Worm (Caenorhabditis elegans) whole organism, L3 larva: ENCODE data around the gene mua-6.

Experiments
- R02D3.7 ChIP-seq: fragments of 150-350 bp; optimal IDR thresholded peaks from 2 replicates; lab custom pipeline; 2014; ENCODE audit warnings: missing biosample characterization, missing genetic modification characterization
- ZK546.5 ChIP-seq: sonication (generic microtip); optimal IDR thresholded peaks from 2 replicates; lab custom pipeline; 2017; ENCODE audit warnings: missing biosample characterization, missing genetic modification characterization
- ama-1 ChIP-seq: fragments of 150-350 bp; optimal IDR thresholded peaks from 2 replicates; lab custom pipeline; 2018
- ceh-28 ChIP-seq: fragments of 150-350 bp; optimal IDR thresholded peaks from 2 replicates; lab custom pipeline; 2014; ENCODE audit warnings: missing biosample characterization, missing genetic modification reagents, missing genetic modification characterization
- ceh-82 ChIP-seq: fragments of 150-350 bp; optimal IDR thresholded peaks from 2 replicates; lab custom pipeline; 2014; ENCODE audit warnings: missing biosample characterization, missing genetic modification characterization
- daf-12 ChIP-seq: fragments of 150-350 bp; optimal IDR thresholded peaks from 2 replicates; lab custom pipeline; 2014; ENCODE audit warnings: missing biosample characterization, missing genetic modification reagents, missing genetic modification characterization
- egl-27 ChIP-seq: sonication (generic microtip); optimal IDR thresholded peaks from 4 replicates; lab custom pipeline; 2017; ENCODE audit warnings: missing biosample characterization, missing genetic modification reagents, missing genetic modification characterization
- egl-5 ChIP-seq: fragments of 150-350 bp; optimal IDR thresholded peaks from 2 replicates; lab custom pipeline; 2017; ENCODE audit warnings: missing biosample characterization, missing genetic modification reagents, missing genetic modification characterization, inconsistent platforms
- elt-2 ChIP-seq: sonication (generic microtip); optimal IDR thresholded peaks from 2 replicates; lab custom pipeline; 2016; ENCODE audit warnings: missing genetic modification reagents, mild to moderate bottlenecking, missing genetic modification characterization, missing compliant biosample characterization
- elt-3 ChIP-seq, 3 experiments: fragments of 150-350 bp in 1 of 3; sonication (generic microtip) in 2 of 3; optimal IDR thresholded peaks; 2 replicates in 2 of 3; 4 replicates in 1 of 3; lab custom pipeline; 2014 to 2017; ENCODE audit warnings: missing biosample characterization in 3 of 3, missing genetic modification characterization in 3 of 3
- eor-1 ChIP-seq, 2 experiments: fragments of 150-350 bp; optimal IDR thresholded peaks; 2 replicates each; lab custom pipeline; 2014 to 2018; ENCODE audit warnings: missing biosample characterization in 2 of 2, missing genetic modification characterization in 2 of 2
- fkh-2 ChIP-seq: fragments of 150-350 bp; optimal IDR thresholded peaks from 2 replicates; lab custom pipeline; 2014; ENCODE audit warnings: missing biosample characterization, missing genetic modification reagents, missing genetic modification characterization
- fos-1 ChIP-seq: fragments of 150-350 bp; optimal IDR thresholded peaks from 2 replicates; lab custom pipeline; 2014; ENCODE audit warnings: missing biosample characterization, missing genetic modification characterization
- hmg-11 ChIP-seq: sonication (generic microtip); optimal IDR thresholded peaks from 2 replicates; lab custom pipeline; 2016; ENCODE audit warnings: missing genetic modification characterization, missing compliant biosample characterization
- jun-1 ChIP-seq: fragments of 150-350 bp; optimal IDR thresholded peaks from 2 replicates; lab custom pipeline; 2014; ENCODE audit warnings: missing biosample characterization, missing genetic modification reagents, missing genetic modification characterization
- lin-15B ChIP-seq: fragments of 150-350 bp; optimal IDR thresholded peaks from 2 replicates; lab custom pipeline; 2014; ENCODE audit warnings: missing biosample characterization, missing genetic modification characterization
- lin-39 ChIP-seq: fragments of 150-350 bp; optimal IDR thresholded peaks from 2 replicates; lab custom pipeline; 2018; ENCODE audit warnings: missing biosample characterization, missing genetic modification reagents, missing genetic modification characterization
- lsy-12 ChIP-seq: sonication (generic microtip); optimal IDR thresholded peaks from 2 replicates; lab custom pipeline; 2016; ENCODE audit warnings: mild to moderate bottlenecking, missing genetic modification characterization, missing compliant biosample characterization
- mdl-1 ChIP-seq: fragments of 150-350 bp; optimal IDR thresholded peaks from 2 replicates; lab custom pipeline; 2014; ENCODE audit warnings: missing biosample characterization, missing genetic modification characterization
- nfya-1 ChIP-seq: sonication (generic microtip); optimal IDR thresholded peaks from 2 replicates; lab custom pipeline; 2017; ENCODE audit warnings: missing genetic modification characterization, mild to moderate bottlenecking, missing compliant biosample characterization, antibody characterized with exemption, moderate library complexity; ENCODE audit not compliant: insufficient read depth
- nhr-11 ChIP-seq: fragments of 150-350 bp; optimal IDR thresholded peaks from 2 replicates; lab custom pipeline; 2014; ENCODE audit warnings: missing biosample characterization, missing genetic modification characterization
- nhr-12 ChIP-seq: fragments of 150-350 bp; optimal IDR thresholded peaks from 2 replicates; lab custom pipeline; 2014; ENCODE audit warnings: missing biosample characterization, missing genetic modification characterization
- nhr-23 ChIP-seq: fragments of 150-350 bp; optimal IDR thresholded peaks from 2 replicates; lab custom pipeline; 2014; ENCODE audit warnings: missing biosample characterization, missing genetic modification reagents, missing genetic modification characterization
- nhr-237 ChIP-seq: fragments of 150-350 bp; optimal IDR thresholded peaks from 2 replicates; lab custom pipeline; 2014; ENCODE audit warnings: missing biosample characterization, missing genetic modification characterization
- nhr-25 ChIP-seq: sonication (generic microtip); optimal IDR thresholded peaks from 2 replicates; lab custom pipeline; 2017; ENCODE audit warnings: missing biosample characterization, missing genetic modification characterization
- nhr-28 ChIP-seq: fragments of 150-350 bp; optimal IDR thresholded peaks from 2 replicates; lab custom pipeline; 2014; ENCODE audit warnings: missing biosample characterization, missing genetic modification characterization
- nhr-43 ChIP-seq: sonication (generic microtip); optimal IDR thresholded peaks from 2 replicates; lab custom pipeline; 2016; ENCODE audit warnings: mild to moderate bottlenecking, missing genetic modification characterization, missing compliant biosample characterization; ENCODE audit not compliant: poor library complexity, severe bottlenecking
- nhr-67 ChIP-seq: fragments of 150-350 bp; optimal IDR thresholded peaks from 2 replicates; lab custom pipeline; 2014; ENCODE audit warnings: missing biosample characterization, missing genetic modification characterization
- nhr-76 ChIP-seq: fragments of 150-350 bp; sonication (generic microtip); optimal IDR thresholded peaks from 5 replicates; lab custom pipeline; 2014; ENCODE audit warnings: missing biosample characterization, missing genetic modification characterization
- nhr-77 ChIP-seq: fragments of 150-350 bp; optimal IDR thresholded peaks from 2 replicates; lab custom pipeline; 2014; ENCODE audit warnings: missing biosample characterization, missing genetic modification characterization
- pha-4 ChIP-seq: fragments of 150-350 bp; optimal IDR thresholded peaks from 2 replicates; lab custom pipeline; 2014; ENCODE audit warnings: missing biosample characterization, missing genetic modification reagents, missing genetic modification characterization
- pqm-1 ChIP-seq: fragments of 150-350 bp; optimal IDR thresholded peaks from 2 replicates; lab custom pipeline; 2017; ENCODE audit warnings: missing biosample characterization, missing genetic modification characterization, inconsistent platforms
- skn-1 ChIP-seq: fragments of 150-350 bp; optimal IDR thresholded peaks from 2 replicates; lab custom pipeline; 2014; ENCODE audit warnings: missing biosample characterization, missing genetic modification characterization
- snpc-4 ChIP-seq: fragments of 150-350 bp; optimal IDR thresholded peaks from 2 replicates; lab custom pipeline; 2014; ENCODE audit warnings: missing biosample characterization, missing genetic modification characterization
- tbx-2 ChIP-seq: sonication (generic microtip); optimal IDR thresholded peaks from 2 replicates; lab custom pipeline; 2016; ENCODE audit warnings: mild to moderate bottlenecking, missing genetic modification characterization, missing compliant biosample characterization
- unc-62 ChIP-seq: fragments of 150-350 bp; sonication (generic microtip); optimal IDR thresholded peaks from 4 replicates; lab custom pipeline; 2014; ENCODE audit warnings: missing biosample characterization, missing genetic modification reagents, missing genetic modification characterization
- zag-1 ChIP-seq: fragments of 150-350 bp; optimal IDR thresholded peaks from 2 replicates; lab custom pipeline; 2014; ENCODE audit warnings: missing biosample characterization, missing genetic modification characterization
- ztf-4 ChIP-seq: fragments of 150-350 bp; optimal IDR thresholded peaks from 2 replicates; lab custom pipeline; 2014; ENCODE audit warnings: missing biosample characterization, missing genetic modification characterization

Gene mua-6

DNA sequence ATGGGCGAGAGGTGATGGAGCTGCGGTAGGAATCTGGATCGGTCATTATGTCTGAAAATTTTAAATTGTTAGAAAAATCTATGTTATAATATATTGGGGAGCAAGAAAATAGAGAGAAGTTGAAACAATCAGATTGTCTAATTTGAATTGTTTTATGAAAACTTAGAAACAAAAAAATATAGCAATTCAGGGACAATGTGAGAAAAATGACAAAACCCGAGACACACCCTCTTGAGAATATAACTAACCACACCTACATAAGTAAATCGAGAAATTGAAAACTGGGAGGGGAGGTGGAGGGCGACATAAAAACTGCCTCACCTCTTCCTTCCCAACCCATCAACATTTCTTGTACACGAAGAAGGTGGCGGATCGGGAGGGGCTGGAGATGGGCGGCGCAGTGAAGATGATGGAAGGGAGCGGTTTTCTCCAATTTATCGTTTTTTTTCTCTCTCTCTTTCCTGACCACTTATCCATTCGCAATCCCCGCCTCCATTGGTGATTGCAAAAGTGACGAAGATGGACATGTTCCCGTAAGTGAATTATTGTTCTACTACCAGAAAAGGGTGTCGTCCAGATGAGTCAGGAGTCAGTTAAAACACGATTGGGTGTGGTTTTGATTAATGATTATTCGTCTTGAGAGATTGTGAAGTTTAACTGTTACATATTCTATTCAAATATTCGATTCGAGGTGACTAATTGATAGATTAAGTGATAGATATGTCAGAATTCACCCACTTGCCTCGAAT is at the start of gene mua-6:
TSS of gene mua-6 (minus strand) at position 51 of the 749 bp plus-strand sequence.
- TF ChIP-seq zag-1 (tag; lab: Kevin White, UChicago), result no peak
- TF ChIP-seq nhr-43, result peak; percentile 3

DNA sequence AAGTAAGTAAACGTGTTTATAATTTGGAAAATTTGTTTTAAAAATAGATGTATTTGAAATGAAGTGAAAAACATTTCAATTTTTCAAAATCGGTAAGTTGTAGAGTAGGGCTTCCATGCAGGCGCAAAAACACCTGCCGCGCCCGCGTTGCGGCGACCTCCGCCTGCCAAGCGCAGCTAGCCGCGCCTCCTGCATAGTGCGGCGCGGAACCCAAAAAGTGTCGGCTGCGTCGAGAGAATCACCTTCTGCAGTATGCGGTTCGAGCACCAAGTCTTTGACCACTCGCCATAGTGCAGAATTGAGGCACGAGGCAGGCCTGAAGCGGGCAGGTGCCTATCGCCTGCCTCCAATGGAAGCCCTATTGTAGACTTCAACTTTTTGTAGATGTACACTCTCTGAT is 44.2 kb upstream of the mua-6 start:
- no peak for TF ChIP-seq eor-1 (tag; optimal IDR thresholded peaks at IDR 0.05; lab: Kevin White, UChicago)
- TF ChIP-seq snpc-4 (tag; lab: Kevin White, UChicago), result peak; percentile 23

- TF ChIP-seq nhr-237 (tag; lab: Kevin White, UChicago), result no peak
- TF ChIP-seq mdl-1 (tag; lab: Kevin White, UChicago), result no peak
- no peak for TF ChIP-seq pqm-1 (tag; lab: Kevin White, UChicago)
- no peak for TF ChIP-seq ztf-4 (tag; lab: Kevin White, UChicago)
- TF ChIP-seq elt-2 (tag; lab: Kevin White, UChicago), result no peak
- TF ChIP-seq tbx-2, result no peak
- no peak for TF ChIP-seq nhr-23 (tag; lab: Kevin White, UChicago)
- no peak for TF ChIP-seq egl-5 (tag; lab: Kevin White, UChicago)
- no peak for TF ChIP-seq elt-3 (tag; optimal IDR thresholded peaks at IDR 0.05; lab: Kevin White, UChicago)
- TF ChIP-seq nhr-43, result no peak
- no peak for TF ChIP-seq fos-1
- no peak for TF ChIP-seq lsy-12 (tag; lab: Kevin White, UChicago)
- TF ChIP-seq nhr-28, result no peak
- no peak for TF ChIP-seq fkh-2
- no peak for TF ChIP-seq daf-12
- TF ChIP-seq pha-4 (tag; lab: Kevin White, UChicago), result no peak
- TF ChIP-seq nhr-67, result no peak
- no peak for TF ChIP-seq nhr-12
- TF ChIP-seq, all 47 proteins: peak for 0
These were observed 40.7 kb upstream of the mua-6 start, which contains the start of gene twk-22 for ce11 chrX:16306164-16306563. Gene twk-22 (plus strand): TSS chrX:16306464.

- TF ChIP-seq elt-2 (tag; lab: Kevin White, UChicago) (peak; percentile 43), pqm-1 (tag; lab: Kevin White, UChicago) (peak; percentile 21), nhr-23 (tag; lab: Kevin White, UChicago) (peak; percentile 4), nhr-25 (tag; lab: Kevin White, UChicago) (peak; percentile 14), jun-1 (tag; lab: Kevin White, UChicago) (no peak)
- TF ChIP-seq, all 47 proteins: peak for 4
These were observed 34.9 kb upstream of the mua-6 start for ce11 chrX:16300422-16300821.

DNA sequence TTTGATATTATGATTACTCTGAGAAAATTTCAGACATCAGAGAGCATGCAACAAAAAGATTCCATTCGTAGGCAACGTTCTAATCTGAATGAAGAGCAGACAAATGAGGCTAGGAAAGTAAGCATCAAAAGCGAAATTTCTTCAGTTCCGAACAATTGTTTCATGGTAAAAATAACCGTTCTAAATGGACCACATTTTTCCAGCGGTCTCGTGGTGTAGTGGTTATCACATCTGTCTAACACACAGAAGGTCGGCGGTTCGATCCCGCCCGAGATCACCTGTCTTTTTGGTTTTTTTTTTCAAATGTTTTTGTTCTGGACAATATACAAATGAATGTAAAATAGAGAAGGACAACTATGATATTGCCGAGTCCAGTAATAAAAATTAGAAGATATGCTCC is 34.4 kb upstream of the mua-6 start, which contains the start of gene twk-21:
TSS of gene twk-21 (plus strand) at position 34 of the 400 bp plus-strand sequence.
- TF ChIP-seq ZK546.5 (tag; lab: Kevin White, UChicago) (no peak), lin-15B (tag; lab: Kevin White, UChicago) (no peak), lin-39 (tag; lab: Kevin White, UChicago) (no peak), fos-1 (no peak), ama-1 (lab: Kevin White, UChicago) (no peak), jun-1 (tag; lab: Kevin White, UChicago) (no peak), unc-62 (GFP tag; lab: Kevin White, UChicago) (no peak)

- TF ChIP-seq elt-2 (tag; lab: Kevin White, UChicago) (peak; percentile 19), nhr-43 (peak; percentile 6)
These were observed 33.7 kb upstream of the mua-6 start for ce11 chrX:16299217-16299616.

- TF ChIP-seq egl-5 (tag; lab: Kevin White, UChicago) (no peak), R02D3.7 (tag; lab: Kevin White, UChicago) (no peak), nhr-237 (tag; lab: Kevin White, UChicago) (no peak), jun-1 (tag; lab: Kevin White, UChicago) (no peak), nhr-77 (no peak), skn-1 (tag; lab: Kevin White, UChicago) (no peak), zag-1 (tag; lab: Kevin White, UChicago) (no peak), ceh-82 (no peak), tbx-2 (peak; percentile 52), nhr-43 (peak; percentile 65), ztf-4 (tag; lab: Kevin White, UChicago) (peak; percentile 39), lsy-12 (tag; lab: Kevin White, UChicago) (peak; percentile 46), elt-2 (tag; lab: Kevin White, UChicago) (peak; percentile 12), snpc-4 (tag; lab: Kevin White, UChicago) (peak; percentile 26), ceh-28 (tag; lab: Kevin White, UChicago) (no peak), nhr-76 (tag; lab: Kevin White, UChicago) (no peak), lin-39 (tag; lab: Kevin White, UChicago) (peak; percentile 49), nhr-12 (no peak), egl-27 (tag; lab: Kevin White, UChicago) (no peak), nfya-1 (tag; lab: Kevin White, UChicago) (peak; percentile 34), nhr-28 (no peak), nhr-11 (tag; lab: Kevin White, UChicago) (no peak), nhr-67 (no peak), hmg-11 (tag; lab: Kevin White, UChicago) (peak; percentile 92)
These were observed 32.7 kb upstream of the mua-6 start for ce11 chrX:16298173-16298572.
